Fruit fly (Drosophila melanogaster) whole organism, embryonic: ENCODE results near the gene Cdc16.

Experiments used
- ATbp ChIP-seq: fragments of 200-800 bp; sonication (Bioruptor generic); optimal IDR thresholded peaks from 2 replicates; lab custom pipeline; 2017; ENCODE audit warnings: missing biosample characterization, mild to moderate bottlenecking, missing genetic modification characterization, missing genetic modification reagents
- Adf1 ChIP-seq: fragments of 200-800 bp; sonication (Bioruptor generic); IDR thresholded peaks from 2 replicates; pipeline ENCODE4 v1.3.6; 2022; ENCODE audit warnings: missing biosample characterization, missing genetic modification characterization
- Aef1 ChIP-seq: fragments of 200-800 bp; sonication (Bioruptor generic); IDR thresholded peaks from 3 replicates; pipeline ENCODE4 v1.3.6; 2022; ENCODE audit warnings: missing biosample characterization, missing genetic modification characterization
- CG10267 ChIP-seq: fragments of 200-800 bp; sonication (Bioruptor generic); optimal IDR thresholded peaks from 2 replicates; lab custom pipeline; 2018; ENCODE audit warnings: missing biosample characterization, mild to moderate bottlenecking, missing genetic modification characterization, moderate library complexity
- CG10462 ChIP-seq: fragments of 200-800 bp; sonication (Bioruptor generic); optimal IDR thresholded peaks from 2 replicates; lab custom pipeline; 2016; ENCODE audit warnings: missing biosample characterization, missing genetic modification characterization
- CG10565 ChIP-seq: fragments of 200-800 bp; sonication (Bioruptor generic); optimal IDR thresholded peaks from 3 replicates; lab custom pipeline; 2016; ENCODE audit warnings: missing biosample characterization, mild to moderate bottlenecking, missing genetic modification characterization
- CG10979 ChIP-seq: fragments of 200-800 bp; sonication (Bioruptor generic); optimal IDR thresholded peaks from 2 replicates; lab custom pipeline; 2018; ENCODE audit warnings: missing biosample characterization, mild to moderate bottlenecking, missing genetic modification characterization, moderate library complexity
- CG11093 ChIP-seq: fragments of 200-800 bp; sonication (Bioruptor generic); IDR thresholded peaks from 3 replicates; pipeline ENCODE4 v1.3.6; 2022; ENCODE audit warnings: missing biosample characterization, missing genetic modification characterization
- CG11696 ChIP-seq: fragments of 200-800 bp; sonication (Bioruptor generic); IDR thresholded peaks from 2 replicates; pipeline ENCODE4 v1.3.6; 2022; ENCODE audit warnings: missing biosample characterization, missing genetic modification characterization
- CG12942 ChIP-seq: fragments of 200-800 bp; sonication (Bioruptor generic); optimal IDR thresholded peaks from 3 replicates; lab custom pipeline; 2016; ENCODE audit warnings: missing biosample characterization, missing genetic modification characterization
- CG13624 ChIP-seq: fragments of 200-800 bp; sonication (Bioruptor generic); optimal IDR thresholded peaks from 2 replicates; lab custom pipeline; 2016; ENCODE audit warnings: missing biosample characterization, missing genetic modification characterization
- CG14014 ChIP-seq: fragments of 200-800 bp; sonication (Bioruptor generic); IDR thresholded peaks from 2 replicates; pipeline ENCODE4 v1.3.6; 2022; ENCODE audit warnings: missing biosample characterization, missing genetic modification characterization
- CG1792 ChIP-seq: fragments of 200-800 bp; sonication (Bioruptor generic); optimal IDR thresholded peaks from 2 replicates; lab custom pipeline; 2016; ENCODE audit warnings: missing biosample characterization, missing genetic modification characterization
- CG2199 ChIP-seq: fragments of 200-800 bp; sonication (Bioruptor generic); IDR thresholded peaks from 3 replicates; pipeline ENCODE4 v1.3.6; 2022; ENCODE audit warnings: missing biosample characterization, missing genetic modification characterization
- CG2875 ChIP-seq: fragments of 200-800 bp; sonication (Bioruptor generic); optimal IDR thresholded peaks from 2 replicates; lab custom pipeline; 2017; ENCODE audit warnings: missing biosample characterization, mild to moderate bottlenecking, missing genetic modification characterization, missing genetic modification reagents
- CG3163 ChIP-seq: fragments of 200-800 bp; sonication (Bioruptor generic); optimal IDR thresholded peaks from 3 replicates; lab custom pipeline; 2016; ENCODE audit warnings: missing biosample characterization, missing genetic modification characterization
- CG3995 ChIP-seq: fragments of 200-800 bp; sonication (Bioruptor generic); optimal IDR thresholded peaks from 3 replicates; lab custom pipeline; 2016; ENCODE audit warnings: missing biosample characterization, missing genetic modification characterization
- CG4707 ChIP-seq: fragments of 200-800 bp; sonication (Bioruptor generic); optimal IDR thresholded peaks from 2 replicates; lab custom pipeline; 2018; ENCODE audit warnings: missing biosample characterization, mild to moderate bottlenecking, missing genetic modification characterization, moderate library complexity
- CG4854 ChIP-seq: fragments of 200-800 bp; sonication (Bioruptor generic); optimal IDR thresholded peaks from 2 replicates; lab custom pipeline; 2016; ENCODE audit warnings: missing biosample characterization, missing genetic modification characterization, inconsistent platforms
- CG6254 ChIP-seq: fragments of 200-800 bp; sonication (Bioruptor generic); optimal IDR thresholded peaks from 3 replicates; lab custom pipeline; 2017; ENCODE audit warnings: mild to moderate bottlenecking, missing biosample characterization, missing genetic modification reagents, missing genetic modification characterization
- CG7556 ChIP-seq: fragments of 200-800 bp; sonication (Bioruptor generic); optimal IDR thresholded peaks from 2 replicates; lab custom pipeline; 2017; ENCODE audit warnings: missing biosample characterization, mild to moderate bottlenecking, missing genetic modification characterization
- CG7928 ChIP-seq: fragments of 200-800 bp; sonication (Bioruptor generic); optimal IDR thresholded peaks from 2 replicates; lab custom pipeline; 2017; ENCODE audit warnings: missing biosample characterization, mild to moderate bottlenecking, missing genetic modification characterization
- CG8089 ChIP-seq: fragments of 200-800 bp; sonication (Bioruptor generic); optimal IDR thresholded peaks from 3 replicates; lab custom pipeline; 2016; ENCODE audit warnings: missing biosample characterization, missing genetic modification characterization
- CG8478 ChIP-seq: fragments of >200 bp; optimal IDR thresholded peaks from 2 replicates; lab custom pipeline; 2018
- CG9609 ChIP-seq: fragments of 200-800 bp; sonication (Bioruptor generic); optimal IDR thresholded peaks from 3 replicates; lab custom pipeline; 2016; ENCODE audit warnings: missing biosample characterization, missing genetic modification characterization
- CG9876 ChIP-seq: fragments of 200-800 bp; sonication (Bioruptor generic); optimal IDR thresholded peaks from 2 replicates; lab custom pipeline; 2016; ENCODE audit warnings: missing biosample characterization, missing genetic modification characterization
- CkIIα-i1 ChIP-seq: fragments of 200-800 bp; sonication (Bioruptor generic); IDR thresholded peaks from 2 replicates; pipeline ENCODE4 v1.3.6; 2022; ENCODE audit warnings: missing biosample characterization, missing genetic modification characterization
- Dek ChIP-seq: fragments of 200-800 bp; sonication (Bioruptor generic); optimal IDR thresholded peaks from 3 replicates; lab custom pipeline; 2019; ENCODE audit warnings: missing biosample characterization, mild to moderate bottlenecking, missing genetic modification characterization, moderate library complexity
- Dref ChIP-seq: fragments of 200-800 bp; sonication (Bioruptor generic); IDR thresholded peaks from 2 replicates; pipeline ENCODE4 v1.3.6; 2022; ENCODE audit warnings: missing biosample characterization, missing genetic modification characterization
- Ets65A ChIP-seq: fragments of 200-800 bp; sonication (Bioruptor generic); peaks from one replicate; lab custom pipeline; 2016; ENCODE audit warnings: missing biosample characterization, missing genetic modification characterization
- Fer3 ChIP-seq: fragments of 200-800 bp; sonication (Bioruptor generic); optimal IDR thresholded peaks from 2 replicates; lab custom pipeline; 2018; ENCODE audit warnings: missing biosample characterization, mild to moderate bottlenecking, missing genetic modification characterization, moderate library complexity
- GATAe ChIP-seq: fragments of 200-800 bp; sonication (Bioruptor generic); conservative IDR thresholded peaks from 2 replicates; pipeline ENCODE4 v1.3.6; 2022; ENCODE audit warnings: missing biosample characterization, missing genetic modification characterization
- Hr78 ChIP-seq, 2 experiments: fragments of 200-800 bp in 1 of 2; fragments of >200 bp in 1 of 2; sonication (Bioruptor generic) in 1 of 2; optimal IDR thresholded peaks; 2 replicates each; lab custom pipeline; 2017 to 2019; ENCODE audit warnings: missing biosample characterization in 2 of 2, missing genetic modification characterization in 2 of 2, mild to moderate bottlenecking in 1 of 2, moderate library complexity in 1 of 2
- Lhr ChIP-seq: fragments of 200-800 bp; sonication (Bioruptor generic); optimal IDR thresholded peaks from 3 replicates; lab custom pipeline; 2017; ENCODE audit warnings: mild to moderate bottlenecking, missing biosample characterization, missing genetic modification reagents, missing genetic modification characterization
- Mad ChIP-seq: fragments of 200-800 bp; sonication (Bioruptor generic); optimal IDR thresholded peaks from 2 replicates; lab custom pipeline; 2016; ENCODE audit warnings: missing biosample characterization, missing genetic modification characterization
- NfI ChIP-seq: fragments of 200-800 bp; sonication (Bioruptor generic); optimal IDR thresholded peaks from 3 replicates; lab custom pipeline; 2018; ENCODE audit warnings: missing biosample characterization, mild to moderate bottlenecking, missing genetic modification characterization, moderate library complexity
- Poxn ChIP-seq: fragments of 200-800 bp; sonication (Bioruptor generic); IDR thresholded peaks from 2 replicates; pipeline ENCODE4 v1.3.6; 2022; ENCODE audit warnings: missing biosample characterization, missing genetic modification characterization
- Rfx ChIP-seq: fragments of 200-800 bp; sonication (Bioruptor generic); IDR thresholded peaks from 2 replicates; pipeline ENCODE4 v1.3.6; 2022; ENCODE audit warnings: missing biosample characterization, missing genetic modification characterization
- TFAM ChIP-seq: fragments of 200-800 bp; sonication (Bioruptor generic); optimal IDR thresholded peaks from 2 replicates; lab custom pipeline; 2017; ENCODE audit warnings: missing biosample characterization, missing genetic modification characterization, inconsistent platforms
- bsh ChIP-seq, 2 experiments: fragments of 200-800 bp; sonication (Bioruptor generic); optimal IDR thresholded peaks; 2 replicates each; lab custom pipeline; 2017 to 2018; ENCODE audit warnings: mild to moderate bottlenecking in 2 of 2, missing biosample characterization in 2 of 2, missing genetic modification characterization in 2 of 2, moderate library complexity in 1 of 2
- cas ChIP-seq: fragments of 200-800 bp; sonication (Bioruptor generic); IDR thresholded peaks from 2 replicates; pipeline ENCODE4 v1.3.6; 2022; ENCODE audit warnings: missing biosample characterization, missing genetic modification characterization
- chm ChIP-seq: fragments of 200-800 bp; sonication (Bioruptor generic); IDR thresholded peaks from 2 replicates; pipeline ENCODE4 v1.3.6; 2022; ENCODE audit warnings: missing biosample characterization, missing genetic modification characterization
- disco-r ChIP-seq: fragments of 200-800 bp; sonication (Bioruptor generic); optimal IDR thresholded peaks from 2 replicates; lab custom pipeline; 2016; ENCODE audit warnings: missing biosample characterization, missing genetic modification characterization
- eyg ChIP-seq: fragments of 200-800 bp; sonication (Bioruptor generic); optimal IDR thresholded peaks from 3 replicates; lab custom pipeline; 2016; ENCODE audit warnings: missing biosample characterization, missing genetic modification characterization
- fru ChIP-seq: fragments of >200 bp; optimal IDR thresholded peaks from 2 replicates; lab custom pipeline; 2017
- gcm ChIP-seq: fragments of 200-800 bp; sonication (Bioruptor generic); optimal IDR thresholded peaks from 2 replicates; lab custom pipeline; 2019; ENCODE audit warnings: missing biosample characterization, mild to moderate bottlenecking, missing genetic modification characterization, moderate library complexity
- grau ChIP-seq: fragments of 200-800 bp; optimal IDR thresholded peaks from 3 replicates; lab custom pipeline; 2019; ENCODE audit warnings: missing biosample characterization, mild to moderate bottlenecking, missing genetic modification characterization, moderate library complexity
- gsb ChIP-seq: fragments of 200-800 bp; sonication (Bioruptor generic); IDR thresholded peaks from 2 replicates; pipeline ENCODE4 v1.3.6; 2022; ENCODE audit warnings: missing biosample characterization, missing genetic modification characterization
- knrl ChIP-seq: fragments of 200-800 bp; sonication (Bioruptor generic); IDR thresholded peaks from 3 replicates; pipeline ENCODE4 v1.3.6; 2022; ENCODE audit warnings: missing biosample characterization, missing genetic modification characterization; ENCODE audit not compliant: partially characterized antibody
- sd ChIP-seq: fragments of 200-800 bp; sonication (Bioruptor generic); optimal IDR thresholded peaks from 3 replicates; lab custom pipeline; 2018; ENCODE audit warnings: missing biosample characterization, mild to moderate bottlenecking, missing genetic modification characterization, moderate library complexity
- stwl ChIP-seq: fragments of 200-800 bp; sonication (Bioruptor generic); optimal IDR thresholded peaks from 3 replicates; lab custom pipeline; 2018; ENCODE audit warnings: missing biosample characterization, mild to moderate bottlenecking, missing genetic modification characterization, moderate library complexity
- wdn ChIP-seq: fragments of 200-800 bp; sonication (Bioruptor generic); IDR thresholded peaks from 2 replicates; pipeline ENCODE4 v1.3.6; 2022; ENCODE audit warnings: missing biosample characterization, missing genetic modification characterization

The Cdc16 gene

DNA sequence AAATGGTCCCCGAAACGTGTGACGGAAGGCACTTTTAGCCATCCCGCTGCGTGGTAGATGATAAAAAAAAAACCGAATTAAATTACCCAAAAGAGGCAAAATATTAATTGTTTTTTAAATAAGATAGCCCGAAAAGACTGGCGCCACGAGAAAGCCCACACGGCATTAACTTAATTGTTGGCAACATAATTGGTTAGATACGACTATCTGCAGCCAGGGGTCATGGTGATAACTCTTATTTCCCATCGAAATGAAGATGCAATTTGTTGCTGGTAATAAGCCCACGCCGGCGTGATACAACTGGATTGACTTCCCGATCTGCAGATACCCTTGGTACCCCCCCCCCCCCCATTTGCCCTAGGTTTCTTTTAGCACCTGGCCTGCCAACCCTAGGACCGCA lies 46.7 kb downstream of the Cdc16 start:
- TF ChIP-seq TFAM (no peak), Poxn (GFP tag; lab: Robert Waterston, UW) (no peak), fru (no peak), CG2875 (GFP tag; lab: Kevin White, UChicago) (no peak), knrl (GFP tag; lab: Robert Waterston, UW) (no peak), CG12942 (GFP tag; lab: Kevin White, UChicago) (no peak), CG9609 (GFP tag; lab: Kevin White, UChicago) (no peak), CG8089 (no peak), gcm (GFP tag; lab: Kevin White, UChicago) (no peak), CG10462 (GFP tag; lab: Kevin White, UChicago) (no peak), Dref (GFP tag; lab: Robert Waterston, UW) (no peak), CG6254 (no peak), gsb (GFP tag; lab: Robert Waterston, UW) (no peak), CG3995 (GFP tag; lab: Kevin White, UChicago) (no peak), CG1792 (GFP tag; lab: Kevin White, UChicago) (no peak), chm (no peak), bsh (GFP tag; optimal IDR thresholded peaks at IDR 0.05; lab: Kevin White, UChicago) (no peak), CkIIα-i1 (no peak)

DNA sequence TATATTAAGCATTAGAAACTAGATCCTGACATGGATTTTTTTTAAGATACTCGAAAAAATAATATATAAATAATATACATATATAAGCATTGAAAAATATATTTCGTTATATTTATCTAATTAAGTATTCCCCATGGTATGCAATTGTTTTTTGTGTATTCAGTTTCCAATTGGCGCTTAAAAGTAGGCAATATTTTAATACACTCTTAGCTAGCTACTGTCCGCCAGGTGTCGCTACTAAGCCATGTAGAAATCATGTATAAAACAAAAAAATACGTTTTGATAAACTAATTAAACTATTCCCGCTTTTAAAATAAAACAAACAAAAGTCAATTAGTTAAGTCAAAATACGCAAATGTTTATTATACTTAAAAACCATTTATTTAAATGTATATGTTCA lies 50.3 kb downstream of the Cdc16 start:
- TF ChIP-seq CG11696 (GFP tag; lab: Robert Waterston, UW) (no peak), Ets65A (GFP tag; lab: Kevin White, UChicago) (peak; percentile 70), CG10979 (peak; percentile 63), CG14014 (peak; percentile 36; the same call in 1 of the 2 replicates), Adf1 (no peak), Hr78 (GFP tag; optimal IDR thresholded peaks at IDR 0.05; lab: Kevin White, UChicago) (no peak), CG3163 (GFP tag; lab: Kevin White, UChicago) (no peak), sd (tag; lab: Kevin White, UChicago) (no peak), Lhr (GFP tag; lab: Kevin White, UChicago) (peak; percentile 57), CG4854 (GFP tag; lab: Kevin White, UChicago) (peak; percentile 41), NfI (GFP tag; lab: Kevin White, UChicago) (peak; percentile 77), Dref (GFP tag; lab: Robert Waterston, UW) (no peak), cas (GFP tag; lab: Robert Waterston, UW) (no peak), CG13624 (peak; percentile 37), grau (tag; lab: Kevin White, UChicago) (peak; percentile 51), CG7928 (no peak), eyg (GFP tag; lab: Kevin White, UChicago) (no peak), GATAe (GFP tag; lab: Robert Waterston, UW) (no peak), Aef1 (GFP tag; lab: Robert Waterston, UW) (no peak; the same call in 2 of the 3 replicates), CG7556 (GFP tag; lab: Kevin White, UChicago) (no peak), TFAM (no peak), CG8478 (lab: Kevin White, UChicago) (no peak), CG10565 (GFP tag; lab: Kevin White, UChicago) (no peak), CG2199 (GFP tag; lab: Robert Waterston, UW) (peak; percentile 68; the same call in 2 of the 3 replicates), Rfx (GFP tag; lab: Robert Waterston, UW) (peak; percentile 61), Dek (tag; lab: Kevin White, UChicago) (no peak), Fer3 (tag; lab: Kevin White, UChicago) (peak; percentile 55), CG10267 (tag; lab: Kevin White, UChicago) (peak; percentile 71), CG9876 (GFP tag; lab: Kevin White, UChicago) (no peak), CG11093 (no peak), stwl (peak; percentile 73), CG4707 (peak; percentile 73), disco-r (GFP tag; lab: Kevin White, UChicago) (no peak), Mad (peak; percentile 53), wdn (GFP tag; lab: Robert Waterston, UW) (0 out of 2 replicates have a peak, but pooled peaks have one; percentile 14), ATbp (peak; percentile 21)
